Worm (Caenorhabditis elegans): ENCODE data around the gene vav-1.

vav-1 gene

DNA sequence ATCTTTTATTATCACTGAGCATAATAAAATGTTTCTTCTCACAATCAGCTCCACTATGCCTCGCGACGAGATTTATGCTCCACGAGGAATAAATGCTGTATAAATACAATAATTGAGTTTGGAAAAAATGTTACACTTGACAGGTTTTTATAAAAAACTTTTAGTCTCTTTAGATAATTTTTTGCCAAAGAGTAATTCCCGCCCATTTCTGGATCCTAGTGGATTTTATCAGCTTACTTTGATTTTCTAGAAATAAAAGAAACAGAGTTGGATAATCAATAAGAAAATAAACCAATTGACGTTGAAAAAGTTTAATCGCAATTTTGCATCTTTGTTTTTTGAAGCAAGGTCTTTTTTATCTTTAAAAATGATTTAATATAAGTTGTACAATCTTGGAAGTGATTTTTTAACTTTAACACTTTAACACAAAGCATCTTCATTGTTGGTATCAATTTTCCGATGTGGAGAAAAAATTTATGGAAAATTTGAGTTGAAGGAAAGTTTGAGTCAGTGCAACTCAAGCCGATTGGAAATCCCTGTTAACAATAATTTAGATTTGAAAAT, 29.8 kb upstream of the vav-1 start:
- TF ChIP-seq sptf-2 (GFP tag; optimal IDR thresholded peaks at IDR 0.05) (no peak), madf-10 (tag; optimal IDR thresholded peaks at IDR 0.05) (peak; percentile 0), F22D6.2 (tag; optimal IDR thresholded peaks at IDR 0.05) (no peak), mes-4 (tag; optimal IDR thresholded peaks at IDR 0.05) (no peak), ceh-100 (GFP tag; IDR thresholded peaks at IDR 0.05) (no peak), chd-7 (tag; optimal IDR thresholded peaks at IDR 0.05) (no peak), attf-3 (GFP tag; conservative IDR thresholded peaks at IDR 0.05) (no peak), K12H6.12 (tag; optimal IDR thresholded peaks at IDR 0.05) (no peak), Y67H2A.10 (GFP tag; conservative IDR thresholded peaks at IDR 0.05) (no peak), pha-4 (tag; optimal IDR thresholded peaks at IDR 0.05) (no peak), unc-62 (GFP tag; optimal IDR thresholded peaks at IDR 0.05) (no peak), madf-6 (GFP tag; IDR thresholded peaks at IDR 0.05) (no peak), ccch-3 (GFP tag; optimal IDR thresholded peaks at IDR 0.05) (no peak), hlh-12 (tag; optimal IDR thresholded peaks at IDR 0.05) (no peak), lin-35 (GFP tag; optimal IDR thresholded peaks at IDR 0.05) (no peak), let-526 (GFP tag; IDR thresholded peaks at IDR 0.05) (no peak), hmg-20 (GFP tag; IDR thresholded peaks at IDR 0.05) (no peak), B0261.1 (tag; optimal IDR thresholded peaks at IDR 0.05) (no peak), Y56A3A.18 (GFP tag; IDR thresholded peaks at IDR 0.05) (peak; percentile 63; the same call in 1 of the 2 replicates), Y53G8AR.9 (GFP tag; conservative IDR thresholded peaks at IDR 0.05) (peak; percentile 70; the same call in 1 of the 2 replicates), pbrm-1 (GFP tag; IDR thresholded peaks at IDR 0.05) (no peak), C17E4.6 (GFP tag; IDR thresholded peaks at IDR 0.05) (no peak), snpc-1.3 (tag; optimal IDR thresholded peaks at IDR 0.05; ENCODE audit: insufficient read depth) (no peak), him-1 (tag; optimal IDR thresholded peaks at IDR 0.05) (no peak), ztf-25 (GFP tag; IDR thresholded peaks at IDR 0.05) (no peak), B0336.3 (GFP tag; IDR thresholded peaks at IDR 0.05) (peak; percentile 54; the same call in 1 of the 2 replicates), tlf-1 (GFP tag; optimal IDR thresholded peaks at IDR 0.05) (peak; percentile 17), ceh-40 (GFP tag; IDR thresholded peaks at IDR 0.05) (no peak), F37B4.10 (GFP tag; IDR thresholded peaks at IDR 0.05) (no peak), nfyb-1 (GFP tag; IDR thresholded peaks at IDR 0.05) (0 out of 2 replicates have a peak, but pooled peaks have one; percentile 41), Y53F4B.3 (GFP tag; IDR thresholded peaks at IDR 0.05) (no peak), aptf-2 (GFP tag; conservative IDR thresholded peaks at IDR 0.05) (no peak), cebp-1 (GFP tag; IDR thresholded peaks at IDR 0.05) (no peak), cebp-1 (tag; optimal IDR thresholded peaks at IDR 0.05) (no peak), xnd-1 (tag; optimal IDR thresholded peaks at IDR 0.05) (no peak), Y95B8A.8 (GFP tag; IDR thresholded peaks at IDR 0.05) (no peak)

ce11 chrX:9259552-9259951, 27.6 kb upstream of the vav-1 start, which contains the start of gene F18G5.1:
Gene F18G5.1 (plus strand): TSS chrX:9259852.
- no peak for TF ChIP-seq zfh-2 (GFP tag; conservative IDR thresholded peaks at IDR 0.05)
- TF ChIP-seq rcor-1 (GFP tag; IDR thresholded peaks at IDR 0.05): no peak
- no peak for TF ChIP-seq nfya-1 (tag; optimal IDR thresholded peaks at IDR 0.05; ENCODE audit: borderline replicate concordance, insufficient read depth)
- no peak for TF ChIP-seq lag-1 (GFP tag; IDR thresholded peaks at IDR 0.05)
- no peak for TF ChIP-seq ceh-91 (GFP tag; IDR thresholded peaks at IDR 0.05)
- TF ChIP-seq Y95B8A.8 (GFP tag; IDR thresholded peaks at IDR 0.05): no peak
- TF ChIP-seq madf-6 (GFP tag; IDR thresholded peaks at IDR 0.05): no peak
- no peak for TF ChIP-seq madf-10 (tag; optimal IDR thresholded peaks at IDR 0.05)
- TF ChIP-seq F23B12.7 (tag; optimal IDR thresholded peaks at IDR 0.05; ENCODE audit: insufficient read depth): no peak
- no peak for TF ChIP-seq ama-1 (optimal IDR thresholded peaks at IDR 0.05)
- no peak for TF ChIP-seq ama-1 (GFP tag; optimal IDR thresholded peaks at IDR 0.05)
- TF ChIP-seq attf-3 (GFP tag; conservative IDR thresholded peaks at IDR 0.05): no peak
- no peak for TF ChIP-seq lsl-1 (GFP tag; optimal IDR thresholded peaks at IDR 0.05)
- TF ChIP-seq ceh-40 (GFP tag; IDR thresholded peaks at IDR 0.05): no peak
- TF ChIP-seq Y53F4B.3 (GFP tag; IDR thresholded peaks at IDR 0.05): no peak
- no peak for TF ChIP-seq B0336.3 (GFP tag; IDR thresholded peaks at IDR 0.05)
- TF ChIP-seq egl-44 (GFP tag; IDR thresholded peaks at IDR 0.05): no peak

All from whole organism, young adult.